Fruit fly (Drosophila melanogaster): ENCODE measurements around the gene red.
A peak's percentile ranks its signal among the peaks of the same experiment; 100 is the strongest.

The red gene

dm6 chr3R:14275519-14276172 lies 13.2 kb upstream of the red start:
- no peak for TF ChIP-seq bab1 (GFP tag; optimal IDR thresholded peaks at IDR 0.05)
- TF ChIP-seq CG12768 (GFP tag; optimal IDR thresholded peaks at IDR 0.05): no peak
- TF ChIP-seq CG1620 (GFP tag; optimal IDR thresholded peaks at IDR 0.05): no peak
- TF ChIP-seq CG33017 (tag; optimal IDR thresholded peaks at IDR 0.05): no peak
- no peak for TF ChIP-seq Hr96 (GFP tag; optimal IDR thresholded peaks at IDR 0.05)
- no peak for TF ChIP-seq cnc (optimal IDR thresholded peaks at IDR 0.05)
- no peak for TF ChIP-seq CG14711 (tag; optimal IDR thresholded peaks at IDR 0.05)
- no peak for TF ChIP-seq Mnt (GFP tag; optimal IDR thresholded peaks at IDR 0.05)
- no peak for TF ChIP-seq pad (GFP tag; optimal IDR thresholded peaks at IDR 0.05)
- TF ChIP-seq tj (GFP tag; optimal IDR thresholded peaks at IDR 0.05): no peak
- no peak for TF ChIP-seq ovo (GFP tag; optimal IDR thresholded peaks at IDR 0.05)
- no peak for TF ChIP-seq cic (GFP tag; optimal IDR thresholded peaks at IDR 0.05)

- TF ChIP-seq Mnt (GFP tag; optimal IDR thresholded peaks at IDR 0.05) (no peak), cic (GFP tag; optimal IDR thresholded peaks at IDR 0.05) (no peak), ovo (GFP tag; optimal IDR thresholded peaks at IDR 0.05) (no peak), CG11617 (GFP tag; optimal IDR thresholded peaks at IDR 0.05) (peak; percentile 1), CG14711 (tag; optimal IDR thresholded peaks at IDR 0.05) (peak; percentile 65), CG12768 (GFP tag; optimal IDR thresholded peaks at IDR 0.05) (peak; percentile 42), Hr96 (GFP tag; optimal IDR thresholded peaks at IDR 0.05) (no peak), CG5204 (GFP tag; optimal IDR thresholded peaks at IDR 0.05) (peak; percentile 36), CG7045 (GFP tag; optimal IDR thresholded peaks at IDR 0.05) (peak; percentile 71), Crg-1 (GFP tag; optimal IDR thresholded peaks at IDR 0.05) (no peak), CG33017 (tag; optimal IDR thresholded peaks at IDR 0.05) (peak; percentile 80), cnc (optimal IDR thresholded peaks at IDR 0.05) (no peak), tj (GFP tag; optimal IDR thresholded peaks at IDR 0.05) (no peak), CG1620 (GFP tag; optimal IDR thresholded peaks at IDR 0.05) (no peak), CG7101 (tag; optimal IDR thresholded peaks at IDR 0.05) (peak; percentile 60), bab1 (GFP tag; optimal IDR thresholded peaks at IDR 0.05) (no peak), Clk (GFP tag; optimal IDR thresholded peaks at IDR 0.05) (peak; percentile 41), pad (GFP tag; optimal IDR thresholded peaks at IDR 0.05) (no peak), toe (GFP tag; optimal IDR thresholded peaks at IDR 0.05) (peak; percentile 32), kay (GFP tag; ENCODE audit: borderline replicate concordance) (peak; percentile 64)
Measured at dm6 chr3R:14277894-14278522, 10.9 kb upstream of the red start.

- TF ChIP-seq CG1620 (GFP tag; optimal IDR thresholded peaks at IDR 0.05) (no peak), toe (GFP tag; optimal IDR thresholded peaks at IDR 0.05) (no peak)
Measured at dm6 chr3R:14278523-14279303, 10.2 kb upstream of the red start.

- no peak for TF ChIP-seq ovo (GFP tag; optimal IDR thresholded peaks at IDR 0.05)
- no peak for TF ChIP-seq CG14711 (tag; optimal IDR thresholded peaks at IDR 0.05)
- no peak for TF ChIP-seq Crg-1 (GFP tag; optimal IDR thresholded peaks at IDR 0.05)
- no peak for TF ChIP-seq cic (GFP tag; optimal IDR thresholded peaks at IDR 0.05)
Measured at dm6 chr3R:14279311-14279998, 9.4 kb upstream of the red start.

dm6 chr3R:14280324-14280723 lies 8.5 kb upstream of the red start:
- TF ChIP-seq Crg-1 (GFP tag; optimal IDR thresholded peaks at IDR 0.05) (no peak), Mnt (GFP tag; optimal IDR thresholded peaks at IDR 0.05) (no peak), toe (GFP tag; optimal IDR thresholded peaks at IDR 0.05) (no peak), tj (GFP tag; optimal IDR thresholded peaks at IDR 0.05) (no peak), CG5204 (GFP tag; optimal IDR thresholded peaks at IDR 0.05) (no peak), pad (GFP tag; optimal IDR thresholded peaks at IDR 0.05) (no peak), ovo (GFP tag; optimal IDR thresholded peaks at IDR 0.05) (no peak), Clk (GFP tag; optimal IDR thresholded peaks at IDR 0.05) (no peak), CG12768 (GFP tag; optimal IDR thresholded peaks at IDR 0.05) (no peak), CG14711 (tag; optimal IDR thresholded peaks at IDR 0.05) (no peak), Hr96 (GFP tag; optimal IDR thresholded peaks at IDR 0.05) (no peak), CG33017 (tag; optimal IDR thresholded peaks at IDR 0.05) (no peak), cic (GFP tag; optimal IDR thresholded peaks at IDR 0.05) (no peak), CG7101 (tag; optimal IDR thresholded peaks at IDR 0.05) (no peak), cnc (optimal IDR thresholded peaks at IDR 0.05) (no peak), CG1620 (GFP tag; optimal IDR thresholded peaks at IDR 0.05) (no peak)
